Fruit fly (Drosophila melanogaster) whole organism, embryonic: ENCODE data around the gene pod1.

Source experiments
- Abd-B ChIP-seq: fragments of 200-800 bp; sonication (Bioruptor generic); optimal IDR thresholded peaks from 2 replicates; lab custom pipeline; 2018; ENCODE audit warnings: missing biosample characterization, mild to moderate bottlenecking, missing genetic modification characterization, moderate library complexity
- CG11695 ChIP-seq: fragments of 200-800 bp; sonication (Bioruptor generic); IDR thresholded peaks from 3 replicates; pipeline ENCODE4 v1.3.6; 2022; ENCODE audit warnings: missing biosample characterization, missing genetic modification characterization
- CG11696 ChIP-seq: fragments of 200-800 bp; sonication (Bioruptor generic); IDR thresholded peaks from 2 replicates; pipeline ENCODE4 v1.3.6; 2022; ENCODE audit warnings: missing biosample characterization, missing genetic modification characterization
- CG12236 ChIP-seq: fragments of 200-800 bp; sonication (Bioruptor generic); optimal IDR thresholded peaks from 2 replicates; lab custom pipeline; 2016; ENCODE audit warnings: missing biosample characterization, missing genetic modification characterization
- CG1233 ChIP-seq: fragments of 200-800 bp; sonication (Bioruptor generic); optimal IDR thresholded peaks from 4 replicates; lab custom pipeline; 2018; ENCODE audit warnings: missing biosample characterization, mild to moderate bottlenecking, missing genetic modification characterization
- CG12659 ChIP-seq: fragments of 200-800 bp; sonication (Bioruptor generic); optimal IDR thresholded peaks from 3 replicates; lab custom pipeline; 2017; ENCODE audit warnings: mild to moderate bottlenecking, missing biosample characterization, missing genetic modification reagents, missing genetic modification characterization
- CG13296 ChIP-seq: fragments of 200-800 bp; sonication (Bioruptor generic); optimal IDR thresholded peaks from 3 replicates; lab custom pipeline; 2018; ENCODE audit warnings: missing biosample characterization, mild to moderate bottlenecking, missing genetic modification characterization
- CG14014 ChIP-seq: fragments of 200-800 bp; sonication (Bioruptor generic); IDR thresholded peaks from 2 replicates; pipeline ENCODE4 v1.3.6; 2022; ENCODE audit warnings: missing biosample characterization, missing genetic modification characterization
- CG18262 ChIP-seq: fragments of 200-800 bp; optimal IDR thresholded peaks from 3 replicates; lab custom pipeline; 2019; ENCODE audit warnings: missing biosample characterization, mild to moderate bottlenecking, missing genetic modification characterization, moderate library complexity
- CG2202 ChIP-seq: fragments of 200-800 bp; sonication (Bioruptor generic); optimal IDR thresholded peaks from 2 replicates; lab custom pipeline; 2018; ENCODE audit warnings: missing biosample characterization, mild to moderate bottlenecking, missing genetic modification characterization
- CG2889 ChIP-seq: fragments of 200-800 bp; sonication (Bioruptor generic); IDR thresholded peaks from 3 replicates; pipeline ENCODE4 v1.3.6; 2022; ENCODE audit warnings: missing biosample characterization, missing genetic modification characterization
- CG30403 ChIP-seq: fragments of 200-800 bp; sonication (Bioruptor generic); optimal IDR thresholded peaks from 3 replicates; lab custom pipeline; 2016; ENCODE audit warnings: missing biosample characterization, missing genetic modification characterization
- CG3065 ChIP-seq: fragments of 200-800 bp; sonication (Bioruptor generic); optimal IDR thresholded peaks from 2 replicates; lab custom pipeline; 2016; ENCODE audit warnings: missing biosample characterization, missing genetic modification characterization
- CG3281 ChIP-seq: fragments of 200-800 bp; sonication (Bioruptor generic); optimal IDR thresholded peaks from 3 replicates; lab custom pipeline; 2017; ENCODE audit warnings: missing biosample characterization, mild to moderate bottlenecking, missing genetic modification characterization
- CG4424 ChIP-seq: fragments of 200-800 bp; sonication (Bioruptor generic); optimal IDR thresholded peaks from 3 replicates; lab custom pipeline; 2016; ENCODE audit warnings: missing biosample characterization, missing genetic modification characterization
- CG7372 ChIP-seq: fragments of 200-800 bp; sonication (Bioruptor generic); IDR thresholded peaks from 2 replicates; pipeline ENCODE4 v1.3.6; 2022; ENCODE audit warnings: missing biosample characterization, missing genetic modification characterization
- CG7786 ChIP-seq: fragments of 200-800 bp; sonication (Bioruptor generic); optimal IDR thresholded peaks from 2 replicates; lab custom pipeline; 2016; ENCODE audit warnings: missing biosample characterization, missing genetic modification characterization
- CG9797 ChIP-seq: fragments of 200-800 bp; sonication (Bioruptor generic); optimal IDR thresholded peaks from 3 replicates; lab custom pipeline; 2018; ENCODE audit warnings: missing biosample characterization, mild to moderate bottlenecking, missing genetic modification characterization
- CkIIα-i1 ChIP-seq: fragments of 200-800 bp; sonication (Bioruptor generic); IDR thresholded peaks from 2 replicates; pipeline ENCODE4 v1.3.6; 2022; ENCODE audit warnings: missing biosample characterization, missing genetic modification characterization
- D19B ChIP-seq: fragments of 200-800 bp; sonication (Bioruptor generic); optimal IDR thresholded peaks from 2 replicates; lab custom pipeline; 2017; ENCODE audit warnings: missing biosample characterization, mild to moderate bottlenecking, missing genetic modification characterization
- Dbx ChIP-seq: fragments of 200-800 bp; sonication (Bioruptor generic); IDR thresholded peaks from 3 replicates; pipeline ENCODE4 v1.3.6; 2022; ENCODE audit warnings: missing biosample characterization, missing genetic modification characterization
- Doc2 ChIP-seq: fragments of 200-800 bp; sonication (Bioruptor generic); IDR thresholded peaks from 2 replicates; pipeline ENCODE4 v1.3.6; 2022; ENCODE audit warnings: missing biosample characterization, missing genetic modification characterization
- Elba2 ChIP-seq: fragments of 200-800 bp; sonication (Bioruptor generic); optimal IDR thresholded peaks from 3 replicates; lab custom pipeline; 2016; ENCODE audit warnings: missing biosample characterization, missing genetic modification characterization
- HHEX ChIP-seq: fragments of 200-800 bp; sonication (Bioruptor generic); optimal IDR thresholded peaks from 3 replicates; lab custom pipeline; 2017; ENCODE audit warnings: missing biosample characterization, mild to moderate bottlenecking, missing genetic modification characterization, missing genetic modification reagents
- HLH3B ChIP-seq: fragments of 200-800 bp; sonication (Bioruptor generic); IDR thresholded peaks from 2 replicates; pipeline ENCODE4 v1.3.6; 2022; ENCODE audit warnings: missing biosample characterization, missing genetic modification characterization
- Lpt ChIP-seq: fragments of >200 bp; optimal IDR thresholded peaks from 2 replicates; lab custom pipeline; 2018; ENCODE audit warnings: missing biosample characterization, missing genetic modification characterization
- Nf-YB ChIP-seq: fragments of 200-800 bp; sonication (Bioruptor generic); optimal IDR thresholded peaks from 3 replicates; lab custom pipeline; 2019; ENCODE audit warnings: missing biosample characterization, mild to moderate bottlenecking, missing genetic modification characterization, moderate library complexity
- Rfx ChIP-seq: fragments of 200-800 bp; sonication (Bioruptor generic); IDR thresholded peaks from 2 replicates; pipeline ENCODE4 v1.3.6; 2022; ENCODE audit warnings: missing biosample characterization, missing genetic modification characterization
- Sry-δ ChIP-seq: fragments of 200-800 bp; sonication (Bioruptor generic); optimal IDR thresholded peaks from 2 replicates; lab custom pipeline; 2016; ENCODE audit warnings: missing biosample characterization, missing genetic modification characterization
- bbx ChIP-seq: fragments of 200-800 bp; sonication (Bioruptor generic); IDR thresholded peaks from 2 replicates; pipeline ENCODE4 v1.3.6; 2022; ENCODE audit warnings: missing biosample characterization, missing genetic modification characterization; ENCODE audit not compliant: partially characterized antibody
- bowl ChIP-seq: fragments of 200-800 bp; sonication (Bioruptor generic); IDR thresholded peaks from 2 replicates; pipeline ENCODE4 v1.3.6; 2022; ENCODE audit warnings: missing biosample characterization, missing genetic modification characterization
- br ChIP-seq: fragments of >200 bp; optimal IDR thresholded peaks from 2 replicates; lab custom pipeline; 2017
- caup ChIP-seq: fragments of 200-800 bp; sonication (Bioruptor generic); optimal IDR thresholded peaks from 3 replicates; lab custom pipeline; 2017; ENCODE audit warnings: missing biosample characterization, mild to moderate bottlenecking, missing genetic modification characterization, moderate library complexity; ENCODE audit not compliant: severe bottlenecking
- exex ChIP-seq: fragments of 200-800 bp; sonication (Bioruptor generic); optimal IDR thresholded peaks from 4 replicates; lab custom pipeline; 2018; ENCODE audit warnings: missing biosample characterization, mild to moderate bottlenecking, missing genetic modification characterization, moderate library complexity
- fd102C ChIP-seq: fragments of 200-800 bp; sonication (Bioruptor generic); optimal IDR thresholded peaks from 2 replicates; lab custom pipeline; 2018; ENCODE audit warnings: missing biosample characterization, mild to moderate bottlenecking, missing genetic modification characterization, moderate library complexity
- nau ChIP-seq: fragments of 200-800 bp; sonication (Bioruptor generic); optimal IDR thresholded peaks from 3 replicates; lab custom pipeline; 2017; ENCODE audit warnings: missing biosample characterization, mild to moderate bottlenecking, missing genetic modification characterization, missing genetic modification reagents
- nerfin-1 ChIP-seq: fragments of 200-800 bp; sonication (Bioruptor generic); optimal IDR thresholded peaks from 3 replicates; lab custom pipeline; 2019; ENCODE audit warnings: missing biosample characterization, mild to moderate bottlenecking, missing genetic modification characterization, moderate library complexity
- pb ChIP-seq: fragments of 200-800 bp; sonication (Bioruptor generic); optimal IDR thresholded peaks from 3 replicates; lab custom pipeline; 2016; ENCODE audit warnings: missing biosample characterization, missing genetic modification characterization
- pfk ChIP-seq: fragments of 200-800 bp; sonication (Bioruptor generic); optimal IDR thresholded peaks from 2 replicates; lab custom pipeline; 2018; ENCODE audit warnings: missing biosample characterization, mild to moderate bottlenecking, missing genetic modification characterization, moderate library complexity
- phol ChIP-seq: fragments of 200-800 bp; sonication (Bioruptor generic); optimal IDR thresholded peaks from 3 replicates; lab custom pipeline; 2018; ENCODE audit warnings: missing biosample characterization, mild to moderate bottlenecking, missing genetic modification characterization, moderate library complexity
- ro ChIP-seq: fragments of 200-800 bp; sonication (Bioruptor generic); IDR thresholded peaks from 2 replicates; pipeline ENCODE4 v1.3.6; 2022; ENCODE audit warnings: missing biosample characterization, missing genetic modification characterization
- sc ChIP-seq, 3 experiments: fragments of >200 bp in 2 of 3; fragments of 200-800 bp in 1 of 3; sonication (Bioruptor generic) in 1 of 3; optimal IDR thresholded peaks; 2 replicates in 2 of 3; 3 replicates in 1 of 3; lab custom pipeline; 2017; ENCODE audit warnings: mild to moderate bottlenecking in 1 of 3, missing biosample characterization in 1 of 3, missing genetic modification characterization in 1 of 3, missing genetic modification reagents in 1 of 3
- scrt ChIP-seq: fragments of 200-800 bp; sonication (Bioruptor generic); optimal IDR thresholded peaks from 2 replicates; lab custom pipeline; 2018; ENCODE audit warnings: missing biosample characterization, mild to moderate bottlenecking, missing genetic modification characterization, moderate library complexity
- shn ChIP-seq: fragments of 200-800 bp; sonication (Bioruptor generic); optimal IDR thresholded peaks from 3 replicates; lab custom pipeline; 2016; ENCODE audit warnings: missing biosample characterization, missing genetic modification characterization
- stc ChIP-seq: fragments of 200-800 bp; sonication (Bioruptor generic); IDR thresholded peaks from 2 replicates; pipeline ENCODE4 v1.3.6; 2022; ENCODE audit warnings: missing biosample characterization, missing genetic modification characterization
- sug ChIP-seq: fragments of 200-800 bp; optimal IDR thresholded peaks from 2 replicates; lab custom pipeline; 2019; ENCODE audit warnings: missing biosample characterization, mild to moderate bottlenecking, missing genetic modification characterization, moderate library complexity
- trem ChIP-seq: fragments of 200-800 bp; optimal IDR thresholded peaks from 3 replicates; lab custom pipeline; 2019; ENCODE audit warnings: missing biosample characterization, mild to moderate bottlenecking, missing genetic modification characterization, moderate library complexity
- trh ChIP-seq: fragments of 200-800 bp; sonication (Bioruptor generic); optimal IDR thresholded peaks from 2 replicates; lab custom pipeline; 2016; ENCODE audit warnings: missing biosample characterization, missing genetic modification characterization
- twi ChIP-seq: fragments of 200-800 bp; optimal IDR thresholded peaks from 2 replicates; lab custom pipeline; 2019; ENCODE audit warnings: missing biosample characterization, mild to moderate bottlenecking, missing genetic modification characterization, moderate library complexity

The pod1 gene

DNA sequence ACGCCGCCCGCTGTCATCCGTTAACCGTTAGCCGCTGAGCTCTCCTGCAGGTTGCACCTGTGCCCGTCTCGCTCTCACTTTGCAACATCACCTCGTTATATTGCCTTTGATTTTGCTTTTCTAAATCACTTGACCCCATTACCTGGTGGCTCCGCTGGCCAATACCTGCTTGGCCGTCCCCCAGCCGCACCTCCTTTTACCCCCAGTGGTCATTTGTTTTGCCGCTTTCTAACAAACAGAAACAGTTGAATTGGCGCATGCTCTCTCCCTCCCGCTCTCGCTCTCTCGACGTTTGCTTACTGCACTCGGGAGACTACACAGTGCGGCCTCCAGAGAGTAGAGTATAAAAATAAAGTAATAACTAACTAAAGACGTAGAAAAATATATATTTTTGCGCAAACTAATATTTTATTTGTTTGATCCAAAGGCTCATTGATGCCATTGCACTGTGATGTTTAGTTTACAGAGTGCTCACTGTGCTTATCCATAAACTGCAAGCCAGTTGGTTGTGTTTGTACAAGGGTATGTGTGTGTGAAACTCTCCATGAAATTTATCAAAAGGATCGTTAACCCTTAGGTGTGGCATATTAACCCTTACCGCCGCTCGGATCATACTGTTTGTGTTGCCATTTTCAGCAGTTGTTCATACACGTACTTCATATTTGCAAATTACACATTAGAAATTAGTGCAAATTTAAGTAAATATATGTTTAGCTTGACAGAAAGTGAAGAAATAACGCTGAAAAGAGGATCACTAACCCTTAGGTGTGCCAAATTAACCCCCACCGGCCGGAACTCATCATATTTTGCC, 1.2 kb downstream of the pod1 start (continued):
- TF ChIP-seq fd102C (peak; percentile 51), twi (tag; lab: Kevin White, UChicago) (peak; percentile 31), CG4424 (GFP tag; lab: Kevin White, UChicago) (peak; percentile 70), CG30403 (GFP tag; lab: Kevin White, UChicago) (peak; percentile 78), CG1233 (GFP tag; lab: Kevin White, UChicago) (peak; percentile 46), D19B (GFP tag; lab: Kevin White, UChicago) (peak; percentile 49), Lpt (GFP tag; lab: Kevin White, UChicago) (no peak), CG11695 (peak; percentile 79), CG2889 (GFP tag; lab: Robert Waterston, UW) (peak; percentile 81), sug (tag; lab: Kevin White, UChicago) (peak; percentile 1), Doc2 (GFP tag; lab: Robert Waterston, UW) (peak; percentile 62; the same call in 1 of the 2 replicates), HHEX (GFP tag; lab: Kevin White, UChicago) (peak; percentile 79), nerfin-1 (tag; lab: Kevin White, UChicago) (peak; percentile 64), phol (tag; lab: Kevin White, UChicago) (peak; percentile 65), Dbx (GFP tag; lab: Robert Waterston, UW) (peak; percentile 80; the same call in 2 of the 3 replicates), Abd-B (GFP tag; lab: Kevin White, UChicago) (peak; percentile 60), stc (peak; percentile 91), ro (GFP tag; lab: Robert Waterston, UW) (peak; percentile 50; the same call in 1 of the 2 replicates), shn (GFP tag; lab: Kevin White, UChicago) (peak; percentile 36), CG11696 (GFP tag; lab: Robert Waterston, UW) (peak; percentile 72), Rfx (GFP tag; lab: Robert Waterston, UW) (peak; percentile 90), trem (tag; lab: Kevin White, UChicago) (peak; percentile 59), pb (GFP tag; lab: Kevin White, UChicago) (peak; percentile 26), Elba2 (peak; percentile 12), CG13296 (peak; percentile 61), CG14014 (GFP tag; lab: Robert Waterston, UW) (peak; percentile 83), CG12236 (GFP tag; lab: Kevin White, UChicago) (peak; percentile 57), bbx (GFP tag; lab: Robert Waterston, UW) (no peak; the same call in 1 of the 2 replicates), CkIIα-i1 (no peak), CG12659 (GFP tag; lab: Kevin White, UChicago) (peak; percentile 74), CG18262 (tag; lab: Kevin White, UChicago) (peak; percentile 74), CG3065 (GFP tag; lab: Kevin White, UChicago) (peak; percentile 7), trh (no peak), Sry-δ (peak; percentile 2), CG3281 (GFP tag; lab: Kevin White, UChicago) (peak; percentile 73), bowl (GFP tag; lab: Robert Waterston, UW) (peak; percentile 61; the same call in 1 of the 2 replicates), CG9797 (GFP tag; lab: Kevin White, UChicago) (no peak), caup (GFP tag; lab: Kevin White, UChicago) (peak; percentile 75), scrt (GFP tag; lab: Kevin White, UChicago) (peak; percentile 65), nau (no peak), CG2202 (peak; percentile 39), sc (optimal IDR thresholded peaks at IDR 0.05; lab: Kevin White, UChicago) (no peak), sc (GFP tag; optimal IDR thresholded peaks at IDR 0.05; lab: Kevin White, UChicago) (no peak), Nf-YB (peak; percentile 36), exex (tag; lab: Kevin White, UChicago) (peak; percentile 23), pfk (GFP tag; lab: Kevin White, UChicago) (no peak), CG7372 (GFP tag; lab: Robert Waterston, UW) (peak; percentile 79), CG7786 (GFP tag; lab: Kevin White, UChicago) (peak; percentile 75), HLH3B (GFP tag; lab: Robert Waterston, UW) (peak; percentile 91), br (lab: Kevin White, UChicago) (no peak)
